Worm (Caenorhabditis elegans) whole organism, L1 larva: ENCODE data around the gene sphr-1.

Experiments
- C16A3.4 ChIP-seq: fragments of 150-350 bp; optimal IDR thresholded peaks from 2 replicates; lab custom pipeline; 2014; ENCODE audit warnings: missing biosample characterization, missing genetic modification characterization
- alr-1 ChIP-seq: fragments of 200-800 bp; sonication (Bioruptor generic); optimal IDR thresholded peaks from 2 replicates; lab custom pipeline; 2018; ENCODE audit warnings: borderline replicate concordance, mild to moderate bottlenecking, missing genetic modification characterization, missing compliant biosample characterization
- blmp-1 ChIP-seq: fragments of 150-350 bp; optimal IDR thresholded peaks from 2 replicates; lab custom pipeline; 2014; ENCODE audit warnings: missing biosample characterization, missing genetic modification characterization
- ceh-8 ChIP-seq: fragments of 200-800 bp; sonication (Bioruptor generic); optimal IDR thresholded peaks from 2 replicates; lab custom pipeline; 2018; ENCODE audit warnings: mild to moderate bottlenecking, missing genetic modification characterization, moderate library complexity, missing compliant biosample characterization
- ceh-82 ChIP-seq, 3 experiments: fragments of 150-350 bp in 1 of 3; sonication (generic microtip) in 2 of 3; optimal IDR thresholded peaks; 2 replicates each; lab custom pipeline; 2014 to 2017; ENCODE audit warnings: missing biosample characterization in 3 of 3, missing genetic modification characterization in 3 of 3
- ceh-90 ChIP-seq: sonication (generic microtip); optimal IDR thresholded peaks from 2 replicates; lab custom pipeline; 2016; ENCODE audit warnings: missing genetic modification characterization, missing compliant biosample characterization
- dsc-1 ChIP-seq: sonication (generic microtip); optimal IDR thresholded peaks from 2 replicates; lab custom pipeline; 2016; ENCODE audit warnings: mild to moderate bottlenecking, missing genetic modification characterization, missing compliant biosample characterization
- efl-3 ChIP-seq: fragments of 200-800 bp; sonication (Bioruptor generic); optimal IDR thresholded peaks from 2 replicates; lab custom pipeline; 2018; ENCODE audit warnings: mild to moderate bottlenecking, missing genetic modification characterization, missing compliant biosample characterization
- elt-2 ChIP-seq: sonication (generic microtip); optimal IDR thresholded peaks from 2 replicates; lab custom pipeline; 2016; ENCODE audit warnings: missing genetic modification characterization, mild to moderate bottlenecking, inconsistent platforms, missing compliant biosample characterization, missing genetic modification reagents
- elt-3 ChIP-seq, 6 experiments: fragments of 150-350 bp in 1 of 6; sonication (generic microtip); optimal IDR thresholded peaks; 2 replicates each; lab custom pipeline; 2017 to 2018; ENCODE audit warnings: missing biosample characterization in 6 of 6, missing genetic modification characterization in 6 of 6, inconsistent platforms in 1 of 6
- fkh-8 ChIP-seq: sonication (generic microtip); optimal IDR thresholded peaks from 2 replicates; lab custom pipeline; 2016; ENCODE audit warnings: mild to moderate bottlenecking, missing genetic modification characterization, missing compliant biosample characterization
- fos-1 ChIP-seq: fragments of 150-350 bp; optimal IDR thresholded peaks from 2 replicates; lab custom pipeline; 2014; ENCODE audit warnings: missing biosample characterization, missing genetic modification characterization
- hlh-17 ChIP-seq: fragments of 200-800 bp; sonication (Bioruptor generic); optimal IDR thresholded peaks from 2 replicates; lab custom pipeline; 2018; ENCODE audit warnings: missing genetic modification characterization, mild to moderate bottlenecking, missing compliant biosample characterization, moderate library complexity, borderline replicate concordance
- hlh-4 ChIP-seq: sonication (generic microtip); optimal IDR thresholded peaks from 2 replicates; lab custom pipeline; 2016; ENCODE audit warnings: mild to moderate bottlenecking, missing genetic modification characterization, missing compliant biosample characterization
- hpl-2 ChIP-seq: fragments of 150-350 bp; optimal IDR thresholded peaks from 2 replicates; lab custom pipeline; 2014; ENCODE audit warnings: missing biosample characterization, missing genetic modification reagents, missing genetic modification characterization
- irx-1 ChIP-seq: sonication (generic microtip); optimal IDR thresholded peaks from 2 replicates; lab custom pipeline; 2016; ENCODE audit warnings: missing genetic modification characterization, missing compliant biosample characterization
- lin-14 ChIP-seq: fragments of 200-800 bp; sonication (Bioruptor generic); optimal IDR thresholded peaks from 2 replicates; lab custom pipeline; 2018; ENCODE audit warnings: mild to moderate bottlenecking, missing genetic modification characterization, moderate library complexity, missing compliant biosample characterization
- lin-35 ChIP-seq, 2 experiments: fragments of 150-350 bp; optimal IDR thresholded peaks; 2 replicates each; lab custom pipeline; 2014; ENCODE audit warnings: missing biosample characterization in 2 of 2, missing genetic modification characterization in 2 of 2, missing genetic modification reagents in 2 of 2
- lin-39 ChIP-seq: fragments of 150-350 bp; optimal IDR thresholded peaks from 2 replicates; lab custom pipeline; 2014; ENCODE audit warnings: missing biosample characterization, missing genetic modification reagents, missing genetic modification characterization
- mab-9 ChIP-seq: fragments of 200-800 bp; sonication (Bioruptor generic); IDR thresholded peaks from 2 replicates; pipeline ENCODE4 v1.3.6; 2022; ENCODE audit warnings: missing genetic modification reagents, missing genetic modification characterization, missing compliant biosample characterization
- mdl-1 ChIP-seq, 2 experiments: fragments of 150-350 bp; optimal IDR thresholded peaks; 2 replicates each; lab custom pipeline; 2014 to 2017; ENCODE audit warnings: missing biosample characterization in 2 of 2, missing genetic modification characterization in 2 of 2, inconsistent platforms in 1 of 2
- mef-2 ChIP-seq: fragments of 150-350 bp; optimal IDR thresholded peaks from 2 replicates; lab custom pipeline; 2014; ENCODE audit warnings: missing biosample characterization, missing genetic modification characterization
- nhr-237 ChIP-seq: fragments of 150-350 bp; optimal IDR thresholded peaks from 2 replicates; lab custom pipeline; 2014; ENCODE audit warnings: missing biosample characterization, missing genetic modification characterization
- nhr-28 ChIP-seq: fragments of 150-350 bp; optimal IDR thresholded peaks from 2 replicates; lab custom pipeline; 2014; ENCODE audit warnings: missing biosample characterization, missing genetic modification characterization
- nhr-47 ChIP-seq: sonication (generic microtip); optimal IDR thresholded peaks from 2 replicates; lab custom pipeline; 2016; ENCODE audit warnings: mild to moderate bottlenecking, missing genetic modification characterization, moderate library complexity, missing compliant biosample characterization
- nhr-71 ChIP-seq: sonication (generic microtip); optimal IDR thresholded peaks from 2 replicates; lab custom pipeline; 2016; ENCODE audit warnings: mild to moderate bottlenecking, missing genetic modification characterization, moderate library complexity, missing compliant biosample characterization
- nhr-77 ChIP-seq: fragments of 150-350 bp; optimal IDR thresholded peaks from 2 replicates; lab custom pipeline; 2014; ENCODE audit warnings: missing biosample characterization, missing genetic modification characterization
- nhr-84 ChIP-seq: sonication (generic microtip); optimal IDR thresholded peaks from 2 replicates; lab custom pipeline; 2017; ENCODE audit warnings: missing biosample characterization, missing genetic modification characterization
- pax-3 ChIP-seq: fragments of 200-800 bp; sonication (Bioruptor generic); optimal IDR thresholded peaks from 2 replicates; lab custom pipeline; 2018; ENCODE audit warnings: mild to moderate bottlenecking, missing genetic modification characterization, moderate library complexity, missing compliant biosample characterization
- pqm-1 ChIP-seq: sonication (generic microtip); optimal IDR thresholded peaks from 3 replicates; lab custom pipeline; 2017; ENCODE audit warnings: missing biosample characterization, missing genetic modification characterization
- rnt-1 ChIP-seq: sonication (generic microtip); optimal IDR thresholded peaks from 2 replicates; lab custom pipeline; 2016; ENCODE audit warnings: mild to moderate bottlenecking, missing genetic modification characterization, moderate library complexity, missing compliant biosample characterization
- sox-4 ChIP-seq: sonication (generic microtip); optimal IDR thresholded peaks from 2 replicates; lab custom pipeline; 2016; ENCODE audit warnings: missing genetic modification characterization, missing compliant biosample characterization
- sup-37 ChIP-seq: fragments of 200-800 bp; sonication (Bioruptor generic); optimal IDR thresholded peaks from 2 replicates; lab custom pipeline; 2018; ENCODE audit warnings: mild to moderate bottlenecking, missing genetic modification characterization, missing compliant biosample characterization
- tlp-1 ChIP-seq: fragments of 150-350 bp; optimal IDR thresholded peaks from 2 replicates; lab custom pipeline; 2014; ENCODE audit warnings: missing biosample characterization, missing genetic modification characterization
- unc-130 ChIP-seq: fragments of 150-350 bp; optimal IDR thresholded peaks from 2 replicates; lab custom pipeline; 2017; ENCODE audit warnings: missing biosample characterization, missing genetic modification characterization, inconsistent platforms
- unc-98 ChIP-seq: fragments of 200-800 bp; sonication (Bioruptor generic); IDR thresholded peaks from 2 replicates; pipeline ENCODE4 v1.3.6; 2022; ENCODE audit warnings: missing genetic modification characterization, missing compliant biosample characterization
- zag-1 ChIP-seq: fragments of 150-350 bp; optimal IDR thresholded peaks from 2 replicates; lab custom pipeline; 2014; ENCODE audit warnings: missing biosample characterization, missing genetic modification characterization
- zip-4 ChIP-seq: fragments of 200-800 bp; sonication (Bioruptor generic); optimal IDR thresholded peaks from 2 replicates; lab custom pipeline; 2018; ENCODE audit warnings: mild to moderate bottlenecking, missing genetic modification characterization, moderate library complexity, missing compliant biosample characterization

sphr-1 gene

DNA sequence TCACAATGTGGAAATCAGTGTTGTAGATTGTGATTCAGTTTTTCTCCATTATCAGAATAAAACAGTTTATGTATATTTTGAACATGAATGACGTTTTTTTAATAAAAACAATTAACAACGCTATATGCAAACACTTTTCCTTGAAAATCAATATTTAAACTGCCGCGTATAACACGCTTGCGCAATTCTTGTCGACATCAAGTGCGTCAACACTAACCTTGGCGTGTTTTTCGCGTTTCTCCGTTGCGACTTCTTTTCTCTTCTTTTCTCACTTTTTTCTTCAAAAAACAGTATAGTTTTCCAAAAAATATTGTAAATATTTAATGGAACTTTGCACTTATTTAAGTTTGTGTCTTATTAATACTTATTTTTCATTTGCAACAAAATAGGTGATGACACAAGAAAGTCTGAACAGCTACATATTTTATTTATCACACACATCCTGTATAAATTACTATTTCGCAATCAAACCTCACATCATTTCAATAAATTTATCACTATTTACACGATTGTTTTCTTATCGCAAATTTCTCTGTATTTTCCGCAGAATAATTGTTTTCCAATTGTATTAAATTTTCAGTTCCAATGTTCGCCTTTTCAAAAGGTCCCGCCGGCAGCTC is 16.1 kb upstream of the sphr-1 start, which contains the start of gene spas-1 (continued):
- peak; percentile 46 for TF ChIP-seq pax-3 (tag; lab: Kevin White, UChicago)
- TF ChIP-seq unc-98: no peak
- no peak for TF ChIP-seq hlh-4 (tag; lab: Kevin White, UChicago)
- TF ChIP-seq ceh-8 (GFP tag; lab: Kevin White, UChicago): peak; percentile 68
- TF ChIP-seq zip-4 (GFP tag; lab: Kevin White, UChicago): peak; percentile 71
- TF ChIP-seq unc-130 (tag; lab: Kevin White, UChicago): peak; percentile 88
- no peak for TF ChIP-seq pqm-1 (tag; lab: Kevin White, UChicago)
- no peak for TF ChIP-seq nhr-28
- peak; percentile 75 for TF ChIP-seq fos-1
- TF ChIP-seq nhr-84: no peak
- TF ChIP-seq tlp-1 (tag; lab: Kevin White, UChicago): no peak
- TF ChIP-seq dsc-1 (tag; lab: Kevin White, UChicago): peak; percentile 85
- TF ChIP-seq elt-3 (tag; optimal IDR thresholded peaks at IDR 0.05; lab: Kevin White, UChicago): peak in 3 of 6 experiments; percentile 47 to 87 (median 87)
- no peak for TF ChIP-seq hlh-17 (GFP tag; lab: Kevin White, UChicago)
- no peak for TF ChIP-seq alr-1 (tag; lab: Kevin White, UChicago)
- peak; percentile 32 for TF ChIP-seq mef-2 (tag; lab: Kevin White, UChicago)
- peak; percentile 78 for TF ChIP-seq sox-4 (tag; lab: Kevin White, UChicago)
- no peak for TF ChIP-seq mab-9
- TF ChIP-seq efl-3 (GFP tag; lab: Kevin White, UChicago): no peak
- TF ChIP-seq rnt-1 (tag; lab: Kevin White, UChicago): peak; percentile 92
- TF ChIP-seq mdl-1 (tag; optimal IDR thresholded peaks at IDR 0.05; lab: Kevin White, UChicago): peak in 1 of 2 experiments; percentile 79
- TF ChIP-seq C16A3.4 (tag; lab: Kevin White, UChicago): peak; percentile 91
- TF ChIP-seq lin-39: peak; percentile 94
- TF ChIP-seq nhr-237 (tag; lab: Kevin White, UChicago): no peak
- TF ChIP-seq zag-1 (tag; lab: Kevin White, UChicago): no peak
- TF ChIP-seq ceh-82 (tag; optimal IDR thresholded peaks at IDR 0.05; lab: Kevin White, UChicago): peak; percentile 76 to 91 (median 84)
- peak; percentile 81 for TF ChIP-seq elt-2 (tag; lab: Kevin White, UChicago)
- peak; percentile 79 for TF ChIP-seq nhr-77 (tag; lab: Kevin White, UChicago)
- TF ChIP-seq lin-35 (GFP tag; optimal IDR thresholded peaks at IDR 0.05; lab: Kevin White, UChicago): peak; percentile 98 to 99
- no peak for TF ChIP-seq ceh-90 (tag; lab: Kevin White, UChicago)
- TF ChIP-seq irx-1: peak; percentile 79
- TF ChIP-seq sup-37: peak; percentile 21

DNA sequence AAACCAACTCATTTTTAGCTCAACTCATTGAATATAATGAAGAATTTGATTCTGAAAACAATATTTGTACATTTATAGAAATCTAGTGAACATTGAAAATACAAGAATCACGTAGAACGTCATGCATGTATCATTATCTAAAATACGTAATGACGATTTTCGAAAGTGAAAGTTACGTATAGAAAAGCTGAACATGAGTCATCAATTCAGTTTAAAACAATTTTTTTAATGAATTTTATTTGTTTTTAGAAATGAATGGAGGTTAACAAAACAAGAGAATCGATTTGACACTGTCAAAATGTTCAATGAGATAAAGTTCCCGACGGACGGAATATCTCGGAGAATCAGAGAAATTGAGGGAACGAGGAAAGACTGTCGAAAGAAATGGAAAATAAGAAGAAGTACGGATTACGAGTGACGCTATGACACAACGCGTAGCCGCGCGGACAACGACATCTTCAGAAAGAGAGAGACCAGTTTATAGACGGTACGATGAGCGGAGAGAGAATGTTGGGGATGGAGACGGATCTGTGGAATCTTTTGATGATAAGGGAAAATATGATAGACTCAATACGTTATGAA is 9.7 kb upstream of the sphr-1 start, which contains the start of gene ptr-1:
ptr-1 (minus strand) TSS at position 51 of the 582 bp plus-strand sequence.
- TF ChIP-seq sox-4 (tag; lab: Kevin White, UChicago): no peak
- peak; percentile 95 for TF ChIP-seq blmp-1 (tag; lab: Kevin White, UChicago)
- TF ChIP-seq nhr-77 (tag; lab: Kevin White, UChicago): no peak

DNA sequence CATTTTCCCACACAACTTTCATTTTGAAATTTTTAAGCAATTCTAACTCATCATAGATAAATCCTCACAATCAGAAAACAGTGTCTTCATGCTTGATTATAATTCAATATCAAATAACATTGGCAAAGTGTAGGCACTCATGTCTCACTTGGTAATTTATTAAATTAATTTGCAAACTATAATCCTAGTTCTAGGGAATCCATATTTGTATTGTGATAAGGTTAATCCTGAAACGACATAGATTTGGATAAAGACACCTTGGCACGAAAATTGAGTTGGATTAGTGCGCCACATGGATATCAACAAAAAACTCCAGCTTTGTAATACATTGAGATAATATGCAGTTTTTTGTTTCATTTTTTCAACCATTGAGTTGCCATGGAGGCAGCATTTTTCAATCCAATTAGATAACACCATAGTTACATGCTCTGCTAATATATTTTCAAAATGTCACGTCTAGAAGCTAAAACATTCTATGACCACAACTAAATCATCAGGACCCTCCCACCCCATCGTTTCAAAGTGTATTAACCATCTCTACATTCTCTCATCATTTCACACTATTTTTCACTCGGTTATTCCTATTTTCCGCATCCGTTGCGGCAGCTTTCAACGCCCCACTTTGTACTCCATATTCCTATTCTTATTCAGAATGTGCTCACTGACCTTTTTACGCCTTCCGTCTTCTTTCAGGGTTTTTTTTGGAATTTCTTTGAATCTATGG is 7.5 kb upstream of the sphr-1 start:
- TF ChIP-seq nhr-47 (tag; lab: Kevin White, UChicago) (peak; percentile 1), pax-3 (tag; lab: Kevin White, UChicago) (peak; percentile 22), dsc-1 (tag; lab: Kevin White, UChicago) (peak; percentile 98), hpl-2 (GFP tag; lab: Kevin White, UChicago) (no peak), fkh-8 (tag; lab: Kevin White, UChicago) (peak; percentile 3), lin-14 (GFP tag; lab: Kevin White, UChicago) (peak; percentile 26), nhr-71 (tag; lab: Kevin White, UChicago) (no peak)
- TF ChIP-seq, all 84 proteins: peak for 5
